Fruit fly (Drosophila melanogaster) whole organism, wandering third instar larva: ENCODE measurements around the gene CG46304.

Source experiments
- CG32264 ChIP-seq: fragments of 200-800 bp; sonication (Bioruptor generic); optimal IDR thresholded peaks from 2 replicates; lab custom pipeline; 2016; ENCODE audit warnings: missing biosample characterization, missing genetic modification characterization
- CG9705 ChIP-seq: fragments of 200-800 bp; sonication (Bioruptor generic); optimal IDR thresholded peaks from 2 replicates; lab custom pipeline; 2018; ENCODE audit warnings: missing biosample characterization, mild to moderate bottlenecking, missing genetic modification characterization
- Dfd ChIP-seq: fragments of >200 bp; optimal IDR thresholded peaks from 2 replicates; lab custom pipeline; 2017; ENCODE audit warnings: missing biosample characterization, missing genetic modification characterization
- Dif ChIP-seq: fragments of 200-275, 200-300 bp; sonication (Bioruptor generic); optimal IDR thresholded peaks from 2 replicates; lab custom pipeline; 2018; ENCODE audit warnings: missing biosample characterization, missing genetic modification characterization; ENCODE audit not compliant: partially characterized antibody
- GATAd ChIP-seq: sonication (Bioruptor generic); optimal IDR thresholded peaks from 2 replicates; lab custom pipeline; 2016; ENCODE audit warnings: missing biosample characterization, missing genetic modification characterization
- HLH106 ChIP-seq: fragments of 200-800 bp; optimal IDR thresholded peaks from 3 replicates; lab custom pipeline; 2019; ENCODE audit warnings: missing biosample characterization, mild to moderate bottlenecking, missing genetic modification characterization, moderate library complexity
- Hnf4 ChIP-seq: fragments of 200-800 bp; sonication (Bioruptor generic); optimal IDR thresholded peaks from 2 replicates; lab custom pipeline; 2016; ENCODE audit warnings: missing biosample characterization, mild to moderate bottlenecking, missing genetic modification characterization
- Hr78 ChIP-seq: fragments of >200 bp; optimal IDR thresholded peaks from 2 replicates; lab custom pipeline; 2017; ENCODE audit warnings: missing biosample characterization, missing genetic modification characterization
- Hr83 ChIP-seq: fragments of 200-300 bp; sonication (Bioruptor generic); optimal IDR thresholded peaks from 2 replicates; lab custom pipeline; 2016; ENCODE audit warnings: missing biosample characterization, mild to moderate bottlenecking, missing genetic modification characterization, moderate library complexity; ENCODE audit not compliant: poor library complexity, severe bottlenecking
- Jra ChIP-seq: sonication (Bioruptor generic); optimal IDR thresholded peaks from 2 replicates; lab custom pipeline; 2016; ENCODE audit warnings: missing biosample characterization, missing genetic modification characterization
- Mio ChIP-seq: sonication (Bioruptor generic); optimal IDR thresholded peaks from 2 replicates; lab custom pipeline; 2016; ENCODE audit warnings: missing biosample characterization, missing genetic modification characterization
- Myc ChIP-seq: fragments of >200 bp; optimal IDR thresholded peaks from 2 replicates; lab custom pipeline; 2017
- N ChIP-seq: fragments of >200 bp; optimal IDR thresholded peaks from 2 replicates; lab custom pipeline; 2018; ENCODE audit warnings: missing biosample characterization, missing external identifiers, missing genetic modification characterization
- OdsH ChIP-seq: fragments of 200-800 bp; sonication (Bioruptor generic); optimal IDR thresholded peaks from 2 replicates; lab custom pipeline; 2016; ENCODE audit warnings: missing biosample characterization, mild to moderate bottlenecking, missing genetic modification characterization
- Rel ChIP-seq, 2 experiments: fragments of 200-800 bp; sonication (Bioruptor generic) in 1 of 2; optimal IDR thresholded peaks; 2 replicates in 1 of 2; 3 replicates in 1 of 2; lab custom pipeline; 2016 to 2019; ENCODE audit warnings: mild to moderate bottlenecking in 2 of 2, missing biosample characterization in 2 of 2, missing genetic modification characterization in 2 of 2, moderate library complexity in 1 of 2
- Sp1 ChIP-seq: fragments of 200-800 bp; sonication (Bioruptor generic); optimal IDR thresholded peaks from 3 replicates; lab custom pipeline; 2019; ENCODE audit warnings: missing biosample characterization, mild to moderate bottlenecking, missing genetic modification characterization, moderate library complexity
- Vsx2 ChIP-seq: fragments of 200-300, 225-300 bp; sonication (Bioruptor generic); optimal IDR thresholded peaks from 2 replicates; lab custom pipeline; 2018; ENCODE audit warnings: missing biosample characterization, missing genetic modification characterization; ENCODE audit not compliant: partially characterized antibody
- br ChIP-seq: fragments of 200-800 bp; sonication (Bioruptor generic); optimal IDR thresholded peaks from 2 replicates; lab custom pipeline; 2016; ENCODE audit warnings: missing biosample characterization, missing genetic modification characterization
- brk ChIP-seq: fragments of 200-800 bp; sonication (Bioruptor generic); optimal IDR thresholded peaks from 2 replicates; lab custom pipeline; 2016; ENCODE audit warnings: missing biosample characterization, mild to moderate bottlenecking, missing genetic modification characterization
- dl ChIP-seq, 2 experiments: fragments of 175-275, 200-275 bp in 1 of 2; fragments of 200-275 bp in 1 of 2; sonication (Bioruptor generic); optimal IDR thresholded peaks; lab custom pipeline; 2018; ENCODE audit warnings: mild to moderate bottlenecking in 2 of 2, missing biosample characterization in 2 of 2, missing genetic modification characterization in 2 of 2, moderate library complexity in 2 of 2; ENCODE audit not compliant: partially characterized antibody in 2 of 2, insufficient read depth in 1 of 2
- dmrt93B ChIP-seq: fragments of 200-800 bp; sonication (Bioruptor generic); optimal IDR thresholded peaks from 2 replicates; lab custom pipeline; 2018; ENCODE audit warnings: missing biosample characterization, mild to moderate bottlenecking, missing genetic modification characterization
- dsf ChIP-seq: sonication (Bioruptor generic); optimal IDR thresholded peaks from 2 replicates; lab custom pipeline; 2016; ENCODE audit warnings: missing biosample characterization, missing genetic modification characterization, borderline replicate concordance
- ey ChIP-seq: fragments of 200-800 bp; sonication (Bioruptor generic); optimal IDR thresholded peaks from 2 replicates; lab custom pipeline; 2016; ENCODE audit warnings: missing biosample characterization, missing genetic modification characterization
- foxo ChIP-seq, 2 experiments: fragments of 200-800 bp; sonication (Bioruptor generic); optimal IDR thresholded peaks; 2 replicates in 1 of 2; 3 replicates in 1 of 2; lab custom pipeline; 2016 to 2017; ENCODE audit warnings: missing biosample characterization in 2 of 2, missing genetic modification characterization in 2 of 2
- fru ChIP-seq: fragments of 200-800 bp; sonication (Bioruptor generic); optimal IDR thresholded peaks from 3 replicates; lab custom pipeline; 2016; ENCODE audit warnings: missing biosample characterization, mild to moderate bottlenecking, missing genetic modification characterization
- h ChIP-seq: fragments of 200-800 bp; sonication (Bioruptor generic); optimal IDR thresholded peaks from 3 replicates; lab custom pipeline; 2016; ENCODE audit warnings: missing biosample characterization, mild to moderate bottlenecking, missing genetic modification characterization
- jim ChIP-seq: fragments of 175-275, 200-325 bp; sonication (Bioruptor generic); optimal IDR thresholded peaks from 2 replicates; lab custom pipeline; 2016; ENCODE audit warnings: missing biosample characterization, mild to moderate bottlenecking, missing genetic modification characterization
- pan ChIP-seq: fragments of >200 bp; optimal IDR thresholded peaks from 2 replicates; lab custom pipeline; 2017
- psq ChIP-seq: fragments of 200-800 bp; sonication (Bioruptor generic); optimal IDR thresholded peaks from 3 replicates; lab custom pipeline; 2017; ENCODE audit warnings: missing biosample characterization, mild to moderate bottlenecking, missing genetic modification characterization, moderate library complexity
- rgr ChIP-seq: fragments of 200-800 bp; sonication (Bioruptor generic); optimal IDR thresholded peaks from 3 replicates; lab custom pipeline; 2016; ENCODE audit warnings: missing biosample characterization, mild to moderate bottlenecking, missing genetic modification characterization
- sv ChIP-seq: fragments of 200-800 bp; sonication (Bioruptor generic); optimal IDR thresholded peaks from 3 replicates; lab custom pipeline; 2016; ENCODE audit warnings: missing biosample characterization, missing genetic modification characterization
- tai ChIP-seq: sonication (Bioruptor generic); optimal IDR thresholded peaks from 2 replicates; lab custom pipeline; 2016; ENCODE audit warnings: missing biosample characterization, missing genetic modification characterization
- usp ChIP-seq: fragments of >200 bp; optimal IDR thresholded peaks from 2 replicates; lab custom pipeline; 2017; ENCODE audit warnings: missing biosample characterization, missing genetic modification characterization

Gene CG46304

dm6 chr2L:18976749-18977148, 30.6 kb downstream of the CG46304 start:
- no peak for TF ChIP-seq pan (lab: Kevin White, UChicago)
- no peak for TF ChIP-seq dsf (GFP tag; lab: Kevin White, UChicago)
- no peak for TF ChIP-seq psq (GFP tag; lab: Kevin White, UChicago)
- no peak for TF ChIP-seq foxo (GFP tag; optimal IDR thresholded peaks at IDR 0.05; lab: Kevin White, UChicago)
- TF ChIP-seq br (GFP tag; lab: Kevin White, UChicago), result no peak
- TF ChIP-seq Vsx2 (GFP tag; lab: Kevin White, UChicago), result no peak
- TF ChIP-seq HLH106, result no peak
- TF ChIP-seq rgr (GFP tag; lab: Kevin White, UChicago), result no peak
- no peak for TF ChIP-seq Jra (GFP tag; lab: Kevin White, UChicago)
- TF ChIP-seq sv (GFP tag; lab: Kevin White, UChicago), result no peak
- TF ChIP-seq dmrt93B (GFP tag; lab: Kevin White, UChicago), result no peak
- no peak for TF ChIP-seq OdsH (GFP tag; lab: Kevin White, UChicago)
- no peak for TF ChIP-seq tai (GFP tag; lab: Kevin White, UChicago)
- TF ChIP-seq dl (GFP tag; optimal IDR thresholded peaks at IDR 0.05; lab: Kevin White, UChicago; ENCODE audit: insufficient read depth in 1 of 2, partially characterized antibody in 2 of 2), result no peak
- no peak for TF ChIP-seq CG32264 (GFP tag; lab: Kevin White, UChicago)
- no peak for TF ChIP-seq usp (GFP tag; lab: Kevin White, UChicago)
- no peak for TF ChIP-seq Mio (GFP tag; lab: Kevin White, UChicago)

dm6 chr2L:18978923-18979322, 32.8 kb downstream of the CG46304 start:
- TF ChIP-seq Dfd (GFP tag; lab: Kevin White, UChicago), result no peak
- no peak for TF ChIP-seq CG32264 (GFP tag; lab: Kevin White, UChicago)
- no peak for TF ChIP-seq Hr83
- no peak for TF ChIP-seq brk (GFP tag; lab: Kevin White, UChicago)
- no peak for TF ChIP-seq foxo (GFP tag; optimal IDR thresholded peaks at IDR 0.05; lab: Kevin White, UChicago)
- no peak for TF ChIP-seq dmrt93B (GFP tag; lab: Kevin White, UChicago)

dm6 chr2L:18979407-18979806, 33.3 kb downstream of the CG46304 start:
- no peak for TF ChIP-seq Sp1 (GFP tag; lab: Kevin White, UChicago)
- TF ChIP-seq Mio (GFP tag; lab: Kevin White, UChicago), result no peak
- no peak for TF ChIP-seq br (GFP tag; lab: Kevin White, UChicago)
- no peak for TF ChIP-seq jim (GFP tag; lab: Kevin White, UChicago)

dm6 chr2L:18980982-18981381, 34.9 kb downstream of the CG46304 start:
- TF ChIP-seq OdsH (GFP tag; lab: Kevin White, UChicago), result no peak
- no peak for TF ChIP-seq CG9705 (GFP tag; lab: Kevin White, UChicago)
- TF ChIP-seq Myc, result no peak
- TF ChIP-seq Hr78 (GFP tag; lab: Kevin White, UChicago), result no peak
- TF ChIP-seq jim (GFP tag; lab: Kevin White, UChicago), result no peak
- no peak for TF ChIP-seq h (GFP tag; lab: Kevin White, UChicago)
- no peak for TF ChIP-seq Jra (GFP tag; lab: Kevin White, UChicago)
- TF ChIP-seq tai (GFP tag; lab: Kevin White, UChicago), result no peak
- no peak for TF ChIP-seq brk (GFP tag; lab: Kevin White, UChicago)
- no peak for TF ChIP-seq Dif (GFP tag; lab: Kevin White, UChicago)
- no peak for TF ChIP-seq GATAd (GFP tag; lab: Kevin White, UChicago)

dm6 chr2L:18981484-18981883, 35.4 kb downstream of the CG46304 start:
- TF ChIP-seq ey (no peak), Rel (GFP tag; optimal IDR thresholded peaks at IDR 0.05; lab: Kevin White, UChicago) (no peak), Rel (tag; optimal IDR thresholded peaks at IDR 0.05; lab: Kevin White, UChicago) (no peak), rgr (GFP tag; lab: Kevin White, UChicago) (peak; percentile 57), brk (GFP tag; lab: Kevin White, UChicago) (peak; percentile 47), pan (lab: Kevin White, UChicago) (no peak), fru (GFP tag; lab: Kevin White, UChicago) (peak; percentile 21), usp (GFP tag; lab: Kevin White, UChicago) (no peak), OdsH (GFP tag; lab: Kevin White, UChicago) (peak; percentile 45), Hr83 (peak; percentile 98), Hnf4 (GFP tag; lab: Kevin White, UChicago) (peak; percentile 66), Sp1 (GFP tag; lab: Kevin White, UChicago) (no peak), foxo (GFP tag; optimal IDR thresholded peaks at IDR 0.05; lab: Kevin White, UChicago) (peak in 1 of 2 experiments; percentile 17), N (GFP tag; lab: Kevin White, UChicago) (no peak), br (GFP tag; lab: Kevin White, UChicago) (peak; percentile 31), sv (GFP tag; lab: Kevin White, UChicago) (no peak), Jra (GFP tag; lab: Kevin White, UChicago) (peak; percentile 43), h (GFP tag; lab: Kevin White, UChicago) (peak; percentile 41)
